Worm (Caenorhabditis elegans): Measurements from ENCODE around the gene gck-1.

ce11 chrV:8940419-8940818, 7.2 kb upstream of the gck-1 start:
- TF ChIP-seq lin-15B (tag; optimal IDR thresholded peaks at IDR 0.05) (no peak), nhr-23 (tag; optimal IDR thresholded peaks at IDR 0.05) (no peak), ama-1 (optimal IDR thresholded peaks at IDR 0.05) (no peak), unc-62 (GFP tag; optimal IDR thresholded peaks at IDR 0.05) (no peak), ceh-82 (tag; optimal IDR thresholded peaks at IDR 0.05) (no peak), nfya-1 (tag; optimal IDR thresholded peaks at IDR 0.05; ENCODE audit: insufficient read depth) (no peak), daf-12 (tag; optimal IDR thresholded peaks at IDR 0.05) (no peak)
